Worm (Caenorhabditis elegans): ENCODE measurements around the gene R155.3.

Gene R155.3

ce11 chrIII:2012561-2012960 lies 36.0 kb upstream of the R155.3 start:
- TF ChIP-seq ceh-32 (tag; optimal IDR thresholded peaks at IDR 0.05; ENCODE audit: poor library complexity) (no peak), ceh-28 (tag; optimal IDR thresholded peaks at IDR 0.05) (peak; percentile 94), unc-39 (tag; optimal IDR thresholded peaks at IDR 0.05) (no peak), lim-7 (GFP tag; IDR thresholded peaks at IDR 0.05) (no peak), pha-4 (GFP tag; IDR thresholded peaks at IDR 0.05) (no peak), pha-4 (tag; optimal IDR thresholded peaks at IDR 0.05) (no peak)

- TF ChIP-seq F26F4.8 (GFP tag; conservative IDR thresholded peaks at IDR 0.05): no peak
- no peak for TF ChIP-seq pqm-1 (tag; optimal IDR thresholded peaks at IDR 0.05)
- peak in 1 of 2 experiments; percentile 62 for TF ChIP-seq unc-62 (GFP tag; optimal IDR thresholded peaks at IDR 0.05 in 1 of 2)
- TF ChIP-seq unc-62 (tag; optimal IDR thresholded peaks at IDR 0.05): no peak
- peak; percentile 28 for TF ChIP-seq ceh-28 (tag; optimal IDR thresholded peaks at IDR 0.05)
- TF ChIP-seq pha-4 (GFP tag; IDR thresholded peaks at IDR 0.05): no peak
- no peak for TF ChIP-seq pha-4 (tag; optimal IDR thresholded peaks at IDR 0.05)
These were observed 32.4 kb upstream of the R155.3 start for ce11 chrIII:2008894-2009293.

ce11 chrIII:2008334-2008733 lies 31.8 kb upstream of the R155.3 start:
- peak; percentile 65 for TF ChIP-seq set-16 (GFP tag; IDR thresholded peaks at IDR 0.05)
- TF ChIP-seq fos-1 (tag; optimal IDR thresholded peaks at IDR 0.05): no peak

ce11 chrIII:2006937-2007336 lies 30.4 kb upstream of the R155.3 start:
- no peak for TF ChIP-seq skn-1 (tag; optimal IDR thresholded peaks at IDR 0.05)
- TF ChIP-seq ceh-28 (tag; optimal IDR thresholded peaks at IDR 0.05): peak; percentile 89

- TF ChIP-seq lin-1 (GFP tag; IDR thresholded peaks at IDR 0.05) (no peak), nhr-77 (tag; optimal IDR thresholded peaks at IDR 0.05) (no peak), daf-19 (GFP tag; conservative IDR thresholded peaks at IDR 0.05) (no peak), T20F7.1 (GFP tag; optimal IDR thresholded peaks at IDR 0.05) (no peak), dmd-8 (GFP tag; IDR thresholded peaks at IDR 0.05) (no peak), tag-97 (GFP tag; IDR thresholded peaks at IDR 0.05) (no peak), nhr-11 (tag; optimal IDR thresholded peaks at IDR 0.05) (no peak), unc-130 (GFP tag; optimal IDR thresholded peaks at IDR 0.05) (no peak), T26A8.4 (GFP tag; IDR thresholded peaks at IDR 0.05) (no peak), dve-1 (tag; optimal IDR thresholded peaks at IDR 0.05; ENCODE audit: insufficient read depth) (no peak)
These were observed 29.2 kb upstream of the R155.3 start, which contains the start of gene Y39A3B.1 for ce11 chrIII:2005729-2006128. Y39A3B.1 (plus strand) TSS chrIII:2006029.

- TF ChIP-seq unc-62 (GFP tag; optimal IDR thresholded peaks at IDR 0.05 in 1 of 2) (peak in 1 of 2 experiments; percentile 30), unc-62 (tag; optimal IDR thresholded peaks at IDR 0.05) (no peak), nhr-10 (tag; optimal IDR thresholded peaks at IDR 0.05) (no peak), ceh-28 (tag; optimal IDR thresholded peaks at IDR 0.05) (peak; percentile 72)
These were observed 24.7 kb upstream of the R155.3 start for ce11 chrIII:2001210-2001609.

- no peak for TF ChIP-seq daf-8 (GFP tag; IDR thresholded peaks at IDR 0.05)
- TF ChIP-seq mdl-1 (tag; optimal IDR thresholded peaks at IDR 0.05): no peak
- TF ChIP-seq Y75B8A.6 (GFP tag; IDR thresholded peaks at IDR 0.05): no peak
- TF ChIP-seq dmd-6 (GFP tag; IDR thresholded peaks at IDR 0.05): no peak
- no peak for TF ChIP-seq cey-2 (tag; optimal IDR thresholded peaks at IDR 0.05; ENCODE audit: borderline replicate concordance, insufficient read depth)
- TF ChIP-seq F49E8.2 (tag; optimal IDR thresholded peaks at IDR 0.05; ENCODE audit: borderline replicate concordance): no peak
- TF ChIP-seq unc-130 (GFP tag; optimal IDR thresholded peaks at IDR 0.05): no peak
- no peak for TF ChIP-seq nhr-41 (GFP tag; IDR thresholded peaks at IDR 0.05)
- TF ChIP-seq ceh-28 (tag; optimal IDR thresholded peaks at IDR 0.05): no peak
- TF ChIP-seq daf-19 (GFP tag; conservative IDR thresholded peaks at IDR 0.05): no peak
- no peak for TF ChIP-seq R02D3.7 (tag; optimal IDR thresholded peaks at IDR 0.05)
- no peak for TF ChIP-seq ama-1 (optimal IDR thresholded peaks at IDR 0.05)
- TF ChIP-seq F26F4.8 (GFP tag; conservative IDR thresholded peaks at IDR 0.05): no peak
- no peak for TF ChIP-seq lsy-2 (tag; optimal IDR thresholded peaks at IDR 0.05)
- TF ChIP-seq nhr-28 (tag; optimal IDR thresholded peaks at IDR 0.05): no peak
- TF ChIP-seq lim-7 (GFP tag; IDR thresholded peaks at IDR 0.05): no peak
- no peak for TF ChIP-seq lin-15B (tag; optimal IDR thresholded peaks at IDR 0.05)
- no peak for TF ChIP-seq hlh-30 (tag; optimal IDR thresholded peaks at IDR 0.05; ENCODE audit: insufficient read depth)
- TF ChIP-seq nhr-48 (tag; optimal IDR thresholded peaks at IDR 0.05): no peak
- TF ChIP-seq T20F7.1 (GFP tag; optimal IDR thresholded peaks at IDR 0.05): no peak
These were observed 21.0 kb upstream of the R155.3 start, which contains the start of gene lgc-42 for ce11 chrIII:1997569-1997968. lgc-42 (plus strand) TSS chrIII:1997869.
